Fruit fly (Drosophila melanogaster): Measurements from ENCODE around the gene Mulk.

dm6 chr2L:10221387-10221705 is 48.5 kb upstream of the Mulk start:
- TF ChIP-seq h (optimal IDR thresholded peaks at IDR 0.05) (no peak), Sin3A (optimal IDR thresholded peaks at IDR 0.05) (no peak), ttk (optimal IDR thresholded peaks at IDR 0.05) (no peak), psq (optimal IDR thresholded peaks at IDR 0.05) (no peak), Myc (optimal IDR thresholded peaks at IDR 0.05) (no peak)

Data from Kc167 (cell line).